Worm (Caenorhabditis elegans): ENCODE data around the gene pdfr-1.

DNA sequence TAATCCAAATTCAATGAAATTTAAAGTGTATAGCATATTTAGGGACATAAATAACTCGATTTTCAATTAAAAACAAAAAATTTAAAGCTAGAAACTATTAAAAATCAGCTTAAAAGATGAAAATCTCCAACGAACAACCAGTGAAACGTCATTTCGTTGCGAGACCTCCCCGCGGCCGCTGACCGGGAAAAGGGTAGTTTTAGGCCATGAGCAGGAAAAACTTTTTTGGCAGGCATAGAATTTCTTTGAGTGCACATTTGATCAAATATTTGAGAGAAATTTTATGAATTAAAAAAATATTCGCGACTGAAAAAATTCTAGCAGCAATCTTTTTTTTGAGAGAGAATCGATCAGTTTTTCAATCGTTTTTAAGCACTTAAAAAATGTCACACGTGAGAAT, 26.6 kb downstream of the pdfr-1 start:
- TF ChIP-seq F49E8.2 (tag; optimal IDR thresholded peaks at IDR 0.05; ENCODE audit: insufficient read depth) = no peak
- TF ChIP-seq let-526 (GFP tag; IDR thresholded peaks at IDR 0.05) = no peak
- TF ChIP-seq T07F8.4 (tag; optimal IDR thresholded peaks at IDR 0.05) = no peak
- TF ChIP-seq nfya-1 (tag; optimal IDR thresholded peaks at IDR 0.05; ENCODE audit: borderline replicate concordance, insufficient read depth) = no peak

Data from whole organism, young adult.